Fruit fly (Drosophila melanogaster): Measurements from ENCODE around the gene PyK.

PyK gene

DNA sequence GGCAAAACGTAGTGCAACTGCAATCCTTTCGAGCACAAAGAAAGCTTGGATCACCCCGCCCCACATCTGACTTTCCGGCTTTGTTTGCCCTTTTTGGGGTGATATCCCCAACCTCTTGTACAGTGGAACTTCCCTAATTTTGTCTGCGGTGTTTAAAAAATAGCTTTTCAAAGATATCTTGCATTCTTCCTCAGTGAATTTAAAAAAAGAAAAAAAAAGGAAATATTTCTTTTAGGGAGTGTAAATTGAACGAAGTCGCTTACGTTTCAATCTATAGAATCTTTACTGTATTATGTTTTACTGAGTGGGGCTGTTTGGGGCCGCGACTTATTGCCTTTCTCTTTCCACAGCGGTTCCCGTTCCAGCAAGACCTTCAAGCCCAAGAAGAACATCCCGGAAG, 54.3 kb downstream of the PyK start (continued):
- TF ChIP-seq D19A (tag; optimal IDR thresholded peaks at IDR 0.05) (no peak), schlank (tag; optimal IDR thresholded peaks at IDR 0.05) (no peak), peb (GFP tag; IDR thresholded peaks at IDR 0.05) (no peak), CG7987 (GFP tag; optimal IDR thresholded peaks at IDR 0.05) (no peak), CG4820 (GFP tag; optimal IDR thresholded peaks at IDR 0.05) (peak; percentile 26), HLHmδ (GFP tag; optimal IDR thresholded peaks at IDR 0.05) (no peak), CG8290 (GFP tag; optimal IDR thresholded peaks at IDR 0.05) (no peak), CG8290 (tag; optimal IDR thresholded peaks at IDR 0.05) (no peak), crol (GFP tag; IDR thresholded peaks at IDR 0.05) (no peak), CG4617 (GFP tag; optimal IDR thresholded peaks at IDR 0.05; ENCODE audit: borderline replicate concordance) (no peak), ato (GFP tag; IDR thresholded peaks at IDR 0.05; ENCODE audit: partially characterized antibody) (no peak), CG5245 (GFP tag; optimal IDR thresholded peaks at IDR 0.05) (peak; percentile 40), pros (GFP tag; optimal IDR thresholded peaks at IDR 0.05) (no peak), abd-A (tag; optimal IDR thresholded peaks at IDR 0.05) (no peak), zfh2 (GFP tag; optimal IDR thresholded peaks at IDR 0.05) (peak; percentile 32), CG12155 (GFP tag; optimal IDR thresholded peaks at IDR 0.05) (peak; percentile 61), btn (GFP tag; optimal IDR thresholded peaks at IDR 0.05) (no peak), CG6175 (GFP tag; IDR thresholded peaks at IDR 0.05) (no peak), Abd-B (GFP tag; optimal IDR thresholded peaks at IDR 0.05) (no peak), CG1603 (tag; optimal IDR thresholded peaks at IDR 0.05) (no peak), tx (GFP tag; optimal IDR thresholded peaks at IDR 0.05) (peak; percentile 52), Elba2 (GFP tag; optimal IDR thresholded peaks at IDR 0.05) (no peak), sens-2 (GFP tag; IDR thresholded peaks at IDR 0.05) (no peak), CG10959 (GFP tag; IDR thresholded peaks at IDR 0.05) (peak; percentile 30; the same call in 1 of the 2 replicates), Sox102F (GFP tag; optimal IDR thresholded peaks at IDR 0.05) (no peak), NC2β (GFP tag; optimal IDR thresholded peaks at IDR 0.05) (no peak), seq (GFP tag; IDR thresholded peaks at IDR 0.05) (no peak), inv (GFP tag; IDR thresholded peaks at IDR 0.05; ENCODE audit: partially characterized antibody) (no peak), CG18619 (GFP tag; optimal IDR thresholded peaks at IDR 0.05) (peak; percentile 30), Mad (GFP tag; optimal IDR thresholded peaks at IDR 0.05) (no peak), sisA (GFP tag; IDR thresholded peaks at IDR 0.05) (peak; percentile 42; the same call in 1 of the 2 replicates), CG3407 (GFP tag; optimal IDR thresholded peaks at IDR 0.05) (no peak), CG9932 (GFP tag; IDR thresholded peaks at IDR 0.05) (peak; percentile 77), CG12942 (GFP tag; optimal IDR thresholded peaks at IDR 0.05) (no peak), CG7556 (GFP tag; optimal IDR thresholded peaks at IDR 0.05) (peak; percentile 35), Meics (GFP tag; optimal IDR thresholded peaks at IDR 0.05) (peak; percentile 62), ham (GFP tag; IDR thresholded peaks at IDR 0.05) (no peak), en (GFP tag; optimal IDR thresholded peaks at IDR 0.05) (no peak), CG7271 (tag; optimal IDR thresholded peaks at IDR 0.05) (no peak), danr (GFP tag; IDR thresholded peaks at IDR 0.05) (peak; percentile 64; the same call in 1 of the 2 replicates), Rfx (GFP tag; IDR thresholded peaks at IDR 0.05) (peak; percentile 84), CG17612 (GFP tag; IDR thresholded peaks at IDR 0.05) (no peak), CG6791 (GFP tag; IDR thresholded peaks at IDR 0.05; ENCODE audit: partially characterized antibody) (no peak), Jarid2 (GFP tag; optimal IDR thresholded peaks at IDR 0.05) (no peak), oc (tag; optimal IDR thresholded peaks at IDR 0.05) (no peak), fd96Cb (tag; optimal IDR thresholded peaks at IDR 0.05) (peak; percentile 54), HLH4C (GFP tag; IDR thresholded peaks at IDR 0.05; ENCODE audit: partially characterized antibody) (no peak), stwl (tag; optimal IDR thresholded peaks at IDR 0.05) (no peak), CG2889 (GFP tag; IDR thresholded peaks at IDR 0.05) (peak; percentile 45), kah (GFP tag; optimal IDR thresholded peaks at IDR 0.05) (no peak), CG9215 (GFP tag; IDR thresholded peaks at IDR 0.05) (peak; percentile 68), C15 (GFP tag; IDR thresholded peaks at IDR 0.05) (no peak)

Data from whole organism, embryonic.